Worm (Caenorhabditis elegans) whole organism, L2 larva: ENCODE measurements around the gene F46B3.15.

Experiments used
- alr-1 ChIP-seq: fragments of 150-350 bp; optimal IDR thresholded peaks from 2 replicates; lab custom pipeline; 2014; ENCODE audit warnings: missing biosample characterization, missing genetic modification characterization
- aly-2 ChIP-seq: fragments of 150-350 bp; optimal IDR thresholded peaks from 2 replicates; lab custom pipeline; 2014; ENCODE audit warnings: missing biosample characterization, missing genetic modification characterization
- ceh-82 ChIP-seq: fragments of 150-350 bp; optimal IDR thresholded peaks from 2 replicates; lab custom pipeline; 2014; ENCODE audit warnings: missing biosample characterization, missing genetic modification characterization
- lin-11 ChIP-seq: fragments of 150-350 bp; sonication (generic microtip); optimal IDR thresholded peaks from 2 replicates; lab custom pipeline; 2014; ENCODE audit warnings: missing biosample characterization, missing genetic modification characterization, inconsistent platforms, mixed read lengths
- lin-13 ChIP-seq: fragments of 150-350 bp; optimal IDR thresholded peaks from 2 replicates; lab custom pipeline; 2014; ENCODE audit warnings: missing biosample characterization, missing genetic modification reagents, missing genetic modification characterization
- mab-5 ChIP-seq: fragments of 150-350 bp; optimal IDR thresholded peaks from 2 replicates; lab custom pipeline; 2014; ENCODE audit warnings: missing biosample characterization, missing genetic modification characterization
- snpc-4 ChIP-seq: fragments of 150-350 bp; optimal IDR thresholded peaks from 2 replicates; lab custom pipeline; 2014; ENCODE audit warnings: missing biosample characterization, missing genetic modification characterization
- ztf-11 ChIP-seq: sonication (generic microtip); optimal IDR thresholded peaks from 2 replicates; lab custom pipeline; 2017; ENCODE audit warnings: missing biosample characterization, missing genetic modification characterization

DNA sequence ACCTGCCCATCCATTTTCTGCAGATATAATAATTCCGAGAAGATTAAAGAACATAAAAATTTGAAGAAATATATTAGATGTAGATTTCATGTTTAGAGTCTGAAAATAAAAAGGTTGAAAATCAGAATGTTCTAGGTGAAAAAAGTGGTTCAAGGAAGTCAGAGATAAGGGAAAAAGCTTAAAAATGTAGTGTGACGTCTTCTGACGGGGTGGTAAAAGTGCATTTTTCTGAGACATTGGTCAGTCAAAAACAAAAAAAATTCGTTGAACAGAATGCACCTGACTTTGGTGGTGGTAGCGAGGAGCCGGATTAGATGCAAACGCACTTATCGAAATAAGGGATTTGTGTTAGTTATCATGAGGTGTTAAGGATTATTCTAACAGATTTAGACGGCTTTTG, 26.9 kb downstream of the F46B3.15 start, which contains the start of gene F46B3.23:
- TF ChIP-seq lin-13 (GFP tag; lab: Kevin White, UChicago) (no peak), snpc-4 (tag; lab: Kevin White, UChicago) (no peak), lin-11 (tag; lab: Kevin White, UChicago) (no peak), alr-1 (no peak), aly-2 (tag; lab: Kevin White, UChicago) (no peak), ceh-82 (tag; lab: Kevin White, UChicago) (no peak), ztf-11 (tag; lab: Kevin White, UChicago) (no peak), mab-5 (tag; lab: Kevin White, UChicago) (no peak)
